Worm (Caenorhabditis elegans): Measurements from ENCODE around the gene C13F10.6.

- TF ChIP-seq him-1 (tag; optimal IDR thresholded peaks at IDR 0.05) (no peak), W03F9.2 (tag; optimal IDR thresholded peaks at IDR 0.05) (no peak), dao-5 (tag; optimal IDR thresholded peaks at IDR 0.05) (no peak)
These were observed 13.9 kb upstream of the C13F10.6 start, which contains the start of gene C05C8.5 for ce11 chrV:7234726-7235125.

All from whole organism, L4/young adult.